Fruit fly (Drosophila melanogaster) whole organism, embryonic: ENCODE measurements around the gene Lcp65Ad.

Source experiments
- Abd-B ChIP-seq: fragments of 200-800 bp; sonication (Bioruptor generic); optimal IDR thresholded peaks from 2 replicates; lab custom pipeline; 2018; ENCODE audit warnings: missing biosample characterization, mild to moderate bottlenecking, missing genetic modification characterization, moderate library complexity
- BEAF-32 ChIP-seq: fragments of 200-800 bp; sonication (Bioruptor generic); optimal IDR thresholded peaks from 3 replicates; lab custom pipeline; 2017; ENCODE audit warnings: missing biosample characterization, missing genetic modification characterization, mild to moderate bottlenecking, moderate library complexity, missing genetic modification reagents
- CG10147 ChIP-seq: fragments of 200-800 bp; sonication (Bioruptor generic); optimal IDR thresholded peaks from 2 replicates; lab custom pipeline; 2019; ENCODE audit warnings: missing biosample characterization, mild to moderate bottlenecking, missing genetic modification characterization, moderate library complexity
- CG11723 ChIP-seq: fragments of 200-800 bp; sonication (Bioruptor generic); optimal IDR thresholded peaks from 2 replicates; lab custom pipeline; 2017; ENCODE audit warnings: missing biosample characterization, mild to moderate bottlenecking, missing genetic modification characterization
- CG12071 ChIP-seq: fragments of 200-800 bp; sonication (Bioruptor generic); optimal IDR thresholded peaks from 3 replicates; lab custom pipeline; 2018; ENCODE audit warnings: missing biosample characterization, mild to moderate bottlenecking, missing genetic modification characterization
- CG13894 ChIP-seq: fragments of 200-800 bp; sonication (Bioruptor generic); optimal IDR thresholded peaks from 3 replicates; lab custom pipeline; 2018; ENCODE audit warnings: missing biosample characterization, mild to moderate bottlenecking, missing genetic modification characterization, moderate library complexity
- CG14014 ChIP-seq: fragments of 200-800 bp; sonication (Bioruptor generic); IDR thresholded peaks from 2 replicates; pipeline ENCODE4 v1.3.6; 2022; ENCODE audit warnings: missing biosample characterization, missing genetic modification characterization
- CG14050 ChIP-seq: fragments of 200-800 bp; sonication (Bioruptor generic); IDR thresholded peaks from 3 replicates; pipeline ENCODE4 v1.3.6; 2022; ENCODE audit warnings: missing biosample characterization, missing genetic modification characterization
- CG15696 ChIP-seq: fragments of 200-800 bp; sonication (Bioruptor generic); optimal IDR thresholded peaks from 2 replicates; lab custom pipeline; 2019; ENCODE audit warnings: missing biosample characterization, mild to moderate bottlenecking, missing genetic modification characterization, moderate library complexity
- CG16863 ChIP-seq: fragments of 200-800 bp; sonication (Bioruptor generic); optimal IDR thresholded peaks from 3 replicates; lab custom pipeline; 2016; ENCODE audit warnings: missing biosample characterization, missing genetic modification characterization
- CG17186 ChIP-seq: fragments of 200-800 bp; sonication (Bioruptor generic); optimal IDR thresholded peaks from 3 replicates; lab custom pipeline; 2017; ENCODE audit warnings: missing biosample characterization, missing genetic modification reagents, missing genetic modification characterization
- CG17328 ChIP-seq: fragments of 200-800 bp; sonication (Bioruptor generic); IDR thresholded peaks from 2 replicates; pipeline ENCODE4 v1.3.6; 2022; ENCODE audit warnings: missing biosample characterization, missing genetic modification characterization
- CG30403 ChIP-seq: fragments of 200-800 bp; sonication (Bioruptor generic); optimal IDR thresholded peaks from 3 replicates; lab custom pipeline; 2016; ENCODE audit warnings: missing biosample characterization, missing genetic modification characterization
- CG34224 ChIP-seq: fragments of 200-800 bp; sonication (Bioruptor generic); IDR thresholded peaks from 3 replicates; pipeline ENCODE4 v1.3.6; 2022; ENCODE audit warnings: missing biosample characterization, missing genetic modification characterization; ENCODE audit not compliant: partially characterized antibody
- CG43689 ChIP-seq: fragments of 200-800 bp; sonication (Bioruptor generic); IDR thresholded peaks from 2 replicates; pipeline ENCODE4 v1.3.6; 2022; ENCODE audit warnings: missing biosample characterization, missing genetic modification characterization
- CG4404 ChIP-seq: fragments of 200-800 bp; sonication (Bioruptor generic); IDR thresholded peaks from 2 replicates; pipeline ENCODE4 v1.3.6; 2022; ENCODE audit warnings: missing biosample characterization, missing genetic modification characterization
- CG4730 ChIP-seq: fragments of 200-800 bp; sonication (Bioruptor generic); IDR thresholded peaks from 2 replicates; pipeline ENCODE4 v1.3.6; 2022; ENCODE audit warnings: missing biosample characterization, missing genetic modification characterization
- CG4820 ChIP-seq: fragments of 200-800 bp; sonication (Bioruptor generic); optimal IDR thresholded peaks from 3 replicates; lab custom pipeline; 2016; ENCODE audit warnings: missing biosample characterization, missing genetic modification characterization
- CG7963 ChIP-seq: fragments of 200-800 bp; sonication (Bioruptor generic); IDR thresholded peaks from 3 replicates; pipeline ENCODE4 v1.3.6; 2022; ENCODE audit warnings: missing biosample characterization, missing genetic modification characterization; ENCODE audit not compliant: partially characterized antibody
- CG8359 ChIP-seq: fragments of 200-800 bp; sonication (Bioruptor generic); optimal IDR thresholded peaks from 2 replicates; lab custom pipeline; 2017; ENCODE audit warnings: missing biosample characterization, mild to moderate bottlenecking, missing genetic modification characterization, borderline replicate concordance
- Chrac-16 ChIP-seq: fragments of 200-800 bp; sonication (Bioruptor generic); optimal IDR thresholded peaks from 3 replicates; lab custom pipeline; 2016; ENCODE audit warnings: missing biosample characterization, missing genetic modification characterization
- Deaf1 ChIP-seq: fragments of 200-800 bp; optimal IDR thresholded peaks from 3 replicates; lab custom pipeline; 2019; ENCODE audit warnings: missing biosample characterization, mild to moderate bottlenecking, missing genetic modification characterization, moderate library complexity
- Dip3 ChIP-seq: fragments of 200-800 bp; sonication (Bioruptor generic); optimal IDR thresholded peaks from 3 replicates; lab custom pipeline; 2016; ENCODE audit warnings: missing biosample characterization, missing genetic modification characterization
- H2.0 ChIP-seq: fragments of 200-800 bp; sonication (Bioruptor generic); IDR thresholded peaks from 2 replicates; pipeline ENCODE4 v1.3.6; 2022; ENCODE audit warnings: missing biosample characterization, missing genetic modification characterization
- Hmr ChIP-seq: fragments of 200-800 bp; sonication (Bioruptor generic); optimal IDR thresholded peaks from 3 replicates; lab custom pipeline; 2017; ENCODE audit warnings: mild to moderate bottlenecking, missing biosample characterization, missing genetic modification reagents, missing genetic modification characterization
- Opbp ChIP-seq: fragments of 200-800 bp; sonication (Bioruptor generic); IDR thresholded peaks from 3 replicates; pipeline ENCODE4 v1.3.6; 2022; ENCODE audit warnings: missing biosample characterization, missing genetic modification characterization; ENCODE audit not compliant: partially characterized antibody
- Rx ChIP-seq: fragments of 200-800 bp; sonication (Bioruptor generic); IDR thresholded peaks from 2 replicates; pipeline ENCODE4 v1.3.6; 2022; ENCODE audit warnings: missing biosample characterization, missing genetic modification characterization
- Sin3A ChIP-seq: fragments of >200 bp; optimal IDR thresholded peaks from 2 replicates; lab custom pipeline; 2018
- Spps ChIP-seq: fragments of 200-800 bp; sonication (Bioruptor generic); optimal IDR thresholded peaks from 2 replicates; lab custom pipeline; 2018; ENCODE audit warnings: missing biosample characterization, mild to moderate bottlenecking, missing genetic modification characterization
- YL-1 ChIP-seq: fragments of 200-800 bp; sonication (Bioruptor generic); optimal IDR thresholded peaks from 3 replicates; lab custom pipeline; 2017; ENCODE audit warnings: missing biosample characterization, mild to moderate bottlenecking, missing genetic modification characterization
- az2 ChIP-seq: fragments of 200-800 bp; sonication (Bioruptor generic); optimal IDR thresholded peaks from 3 replicates; lab custom pipeline; 2016; ENCODE audit warnings: missing biosample characterization, missing genetic modification characterization
- bigmax ChIP-seq: fragments of 200-800 bp; sonication (Bioruptor generic); optimal IDR thresholded peaks from 2 replicates; lab custom pipeline; 2018; ENCODE audit warnings: missing biosample characterization, mild to moderate bottlenecking, missing genetic modification characterization
- chinmo ChIP-seq: fragments of 200-800 bp; sonication (Bioruptor generic); IDR thresholded peaks from 4 replicates; pipeline ENCODE4 v1.3.6; 2022; ENCODE audit warnings: missing biosample characterization, missing genetic modification characterization; ENCODE audit not compliant: partially characterized antibody
- dpn ChIP-seq, 2 experiments: fragments of 200-800 bp; sonication (Bioruptor generic); optimal IDR thresholded peaks; 3 replicates each; lab custom pipeline; 2016; ENCODE audit warnings: missing biosample characterization in 2 of 2, missing genetic modification characterization in 2 of 2
- fd96Cb ChIP-seq: fragments of 200-800 bp; sonication (Bioruptor generic); optimal IDR thresholded peaks from 2 replicates; lab custom pipeline; 2018; ENCODE audit warnings: missing biosample characterization, mild to moderate bottlenecking, missing genetic modification characterization, moderate library complexity
- inv ChIP-seq: fragments of 200-800 bp; sonication (Bioruptor generic); IDR thresholded peaks from 2 replicates; pipeline ENCODE4 v1.3.6; 2022; ENCODE audit warnings: missing biosample characterization, missing genetic modification characterization; ENCODE audit not compliant: partially characterized antibody
- nau ChIP-seq: fragments of 200-800 bp; sonication (Bioruptor generic); optimal IDR thresholded peaks from 3 replicates; lab custom pipeline; 2017; ENCODE audit warnings: missing biosample characterization, mild to moderate bottlenecking, missing genetic modification characterization, missing genetic modification reagents
- pan ChIP-seq, 4 experiments: fragments of >200 bp in 3 of 4; fragments of 200-800 bp in 1 of 4; sonication (Bioruptor generic) in 1 of 4; optimal IDR thresholded peaks in 3 of 4; IDR thresholded peaks in 1 of 4; 2 replicates each; pipeline versions ENCODE4 v1.3.6 to Lab custom; 2017 to 2022; ENCODE audit warnings: missing biosample characterization in 2 of 4, missing genetic modification characterization in 2 of 4, mixed read lengths in 1 of 4
- prd ChIP-seq, 3 experiments: fragments of >200 bp in 2 of 3; fragments of 200-800 bp in 1 of 3; sonication (Bioruptor generic) in 1 of 3; optimal IDR thresholded peaks in 2 of 3; IDR thresholded peaks in 1 of 3; 2 replicates in 2 of 3; 3 replicates in 1 of 3; pipeline versions ENCODE4 v1.3.6 to Lab custom; 2017 to 2022; ENCODE audit warnings: missing biosample characterization in 1 of 3, missing genetic modification characterization in 1 of 3
- pzg ChIP-seq: fragments of 200-800 bp; sonication (Bioruptor generic); optimal IDR thresholded peaks from 3 replicates; lab custom pipeline; 2018; ENCODE audit warnings: missing biosample characterization, mild to moderate bottlenecking, missing genetic modification characterization, moderate library complexity
- run ChIP-seq: fragments of 200-800 bp; sonication (Bioruptor generic); optimal IDR thresholded peaks from 3 replicates; lab custom pipeline; 2018; ENCODE audit warnings: missing biosample characterization, mild to moderate bottlenecking, missing genetic modification characterization
- scrt ChIP-seq: fragments of 200-800 bp; sonication (Bioruptor generic); optimal IDR thresholded peaks from 2 replicates; lab custom pipeline; 2018; ENCODE audit warnings: missing biosample characterization, mild to moderate bottlenecking, missing genetic modification characterization, moderate library complexity
- sens ChIP-seq: fragments of 200-800 bp; sonication (Bioruptor generic); peaks from one replicate; lab custom pipeline; 2016; ENCODE audit warnings: missing biosample characterization, missing genetic modification characterization
- tap ChIP-seq: fragments of 200-800 bp; optimal IDR thresholded peaks from 3 replicates; lab custom pipeline; 2019; ENCODE audit warnings: missing biosample characterization, mild to moderate bottlenecking, missing genetic modification characterization, moderate library complexity
- tup ChIP-seq: fragments of 200-800 bp; sonication (Bioruptor generic); optimal IDR thresholded peaks from 2 replicates; lab custom pipeline; 2016; ENCODE audit warnings: missing biosample characterization, mild to moderate bottlenecking, missing genetic modification characterization, moderate library complexity
- tx ChIP-seq: fragments of 200-800 bp; sonication (Bioruptor generic); optimal IDR thresholded peaks from 2 replicates; lab custom pipeline; 2016; ENCODE audit warnings: missing biosample characterization, missing genetic modification characterization
- unc-4 ChIP-seq: fragments of 200-800 bp; sonication (Bioruptor generic); IDR thresholded peaks from 2 replicates; pipeline ENCODE4 v1.3.6; 2022; ENCODE audit warnings: missing biosample characterization, missing genetic modification characterization; ENCODE audit not compliant: partially characterized antibody
- zen2 ChIP-seq: fragments of 200-800 bp; sonication (Bioruptor generic); IDR thresholded peaks from 3 replicates; pipeline ENCODE4 v1.3.6; 2022; ENCODE audit warnings: missing biosample characterization, missing genetic modification characterization; ENCODE audit not compliant: partially characterized antibody
- zf30C ChIP-seq: fragments of 200-800 bp; sonication (Bioruptor generic); optimal IDR thresholded peaks from 3 replicates; lab custom pipeline; 2018; ENCODE audit warnings: missing biosample characterization, mild to moderate bottlenecking, missing genetic modification characterization

Lcp65Ad gene

DNA sequence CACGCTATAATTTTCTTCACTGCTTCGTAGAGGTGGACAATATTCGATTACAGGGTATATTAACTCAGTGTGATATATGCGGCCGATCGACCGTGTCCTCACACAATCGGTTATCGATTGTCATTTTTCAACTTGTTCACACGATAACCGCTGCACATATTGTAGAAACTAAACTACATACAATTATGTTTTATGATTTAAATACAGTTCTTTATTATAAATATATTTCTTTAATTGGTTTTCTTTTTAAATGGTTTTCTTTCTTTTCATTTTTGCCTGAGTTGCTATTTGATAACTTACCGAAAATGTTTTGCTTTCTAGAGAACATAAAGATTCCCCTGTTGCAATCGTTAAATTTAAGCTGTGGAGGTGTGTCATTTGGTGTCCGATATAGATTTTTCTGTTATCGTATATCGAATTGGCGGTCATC is 30.6 kb downstream of the Lcp65Ad start, which contains the start of the genes fmt and CG7376 (continued):
- TF ChIP-seq az2 (GFP tag; lab: Kevin White, UChicago) (peak; percentile 7), Abd-B (GFP tag; lab: Kevin White, UChicago) (no peak), prd (optimal IDR thresholded peaks at IDR 0.05; lab: Kevin White, UChicago) (no peak), prd (GFP tag; IDR thresholded peaks at IDR 0.05; lab: Robert Waterston, UW) (peak; percentile 35; the same call in 1 of the 3 replicates), CG11723 (GFP tag; lab: Kevin White, UChicago) (no peak), Rx (GFP tag; lab: Robert Waterston, UW) (no peak), run (tag; lab: Kevin White, UChicago) (no peak), zf30C (no peak), CG8359 (no peak), CG14050 (no peak), unc-4 (peak; percentile 56; the same call in 1 of the 2 replicates), YL-1 (GFP tag; lab: Kevin White, UChicago) (peak; percentile 78), CG34224 (GFP tag; lab: Robert Waterston, UW) (peak; percentile 69; the same call in 2 of the 3 replicates), tx (GFP tag; lab: Kevin White, UChicago) (no peak), zen2 (GFP tag; lab: Robert Waterston, UW) (peak; percentile 54; the same call in 1 of the 3 replicates), CG13894 (tag; lab: Kevin White, UChicago) (no peak), H2.0 (GFP tag; lab: Robert Waterston, UW) (no peak), chinmo (GFP tag; lab: Robert Waterston, UW) (peak; percentile 75; the same call in 2 of the 4 replicates), Dip3 (GFP tag; lab: Kevin White, UChicago) (no peak), CG4404 (GFP tag; lab: Robert Waterston, UW) (no peak), BEAF-32 (GFP tag; lab: Kevin White, UChicago) (peak; percentile 63), tap (tag; lab: Kevin White, UChicago) (no peak), CG4820 (GFP tag; lab: Kevin White, UChicago) (no peak), Hmr (GFP tag; lab: Kevin White, UChicago) (no peak), CG30403 (peak; percentile 48), inv (GFP tag; lab: Robert Waterston, UW) (peak; percentile 66), CG15696 (tag; lab: Kevin White, UChicago) (peak; percentile 34), fd96Cb (peak; percentile 15), CG12071 (GFP tag; lab: Kevin White, UChicago) (no peak), scrt (GFP tag; lab: Kevin White, UChicago) (no peak), Sin3A (lab: Kevin White, UChicago) (peak; percentile 14), CG4730 (GFP tag; lab: Robert Waterston, UW) (no peak), Chrac-16 (GFP tag; lab: Kevin White, UChicago) (peak; percentile 4), CG17186 (peak; percentile 39), Spps (tag; lab: Kevin White, UChicago) (no peak), dpn (GFP tag; optimal IDR thresholded peaks at IDR 0.05; lab: Kevin White, UChicago) (peak in 1 of 2 experiments; percentile 42), Deaf1 (no peak), tup (no peak), CG14014 (GFP tag; lab: Robert Waterston, UW) (no peak), Opbp (peak; percentile 78; the same call in 2 of the 3 replicates), CG10147 (no peak), sens (no peak), CG17328 (GFP tag; lab: Robert Waterston, UW) (no peak), bigmax (no peak), CG7963 (GFP tag; lab: Robert Waterston, UW) (peak; percentile 85), pan (optimal IDR thresholded peaks at IDR 0.05; lab: Kevin White, UChicago) (no peak), pan (GFP tag; optimal IDR thresholded peaks at IDR 0.05 in 1 of 2, IDR thresholded peaks at IDR 0.05 in 1 of 2) (no peak), CG16863 (GFP tag; lab: Kevin White, UChicago) (no peak), CG43689 (no peak), pzg (peak; percentile 43), nau (GFP tag; lab: Kevin White, UChicago) (no peak)
